Fruit fly (Drosophila melanogaster) whole organism, wandering third instar larva: ENCODE measurements around the gene idc.

Experiments
- HLH106 ChIP-seq: fragments of 200-800 bp; optimal IDR thresholded peaks from 3 replicates; lab custom pipeline; 2019; ENCODE audit warnings: missing biosample characterization, mild to moderate bottlenecking, missing genetic modification characterization, moderate library complexity
- Hr78 ChIP-seq: fragments of >200 bp; optimal IDR thresholded peaks from 2 replicates; lab custom pipeline; 2017; ENCODE audit warnings: missing biosample characterization, missing genetic modification characterization
- OdsH ChIP-seq: fragments of 200-800 bp; sonication (Bioruptor generic); optimal IDR thresholded peaks from 2 replicates; lab custom pipeline; 2016; ENCODE audit warnings: missing biosample characterization, mild to moderate bottlenecking, missing genetic modification characterization
- br ChIP-seq: fragments of 200-800 bp; sonication (Bioruptor generic); optimal IDR thresholded peaks from 2 replicates; lab custom pipeline; 2016; ENCODE audit warnings: missing biosample characterization, missing genetic modification characterization
- psq ChIP-seq: fragments of 200-800 bp; sonication (Bioruptor generic); optimal IDR thresholded peaks from 3 replicates; lab custom pipeline; 2017; ENCODE audit warnings: missing biosample characterization, mild to moderate bottlenecking, missing genetic modification characterization, moderate library complexity
- rgr ChIP-seq: fragments of 200-800 bp; sonication (Bioruptor generic); optimal IDR thresholded peaks from 3 replicates; lab custom pipeline; 2016; ENCODE audit warnings: missing biosample characterization, mild to moderate bottlenecking, missing genetic modification characterization
- woc ChIP-seq: sonication (Bioruptor generic); optimal IDR thresholded peaks from 2 replicates; lab custom pipeline; 2016; ENCODE audit warnings: missing biosample characterization, mild to moderate bottlenecking, missing genetic modification characterization

- no peak for TF ChIP-seq OdsH
- no peak for TF ChIP-seq rgr (GFP tag; lab: Kevin White, UChicago)
- TF ChIP-seq br (GFP tag; lab: Kevin White, UChicago), result no peak
- no peak for TF ChIP-seq woc (GFP tag; lab: Kevin White, UChicago)
- TF ChIP-seq psq (GFP tag; lab: Kevin White, UChicago), result no peak
- no peak for TF ChIP-seq Hr78
- TF ChIP-seq HLH106 (tag; lab: Kevin White, UChicago), result no peak
These were observed 34.8 kb downstream of the idc start for dm6 chr3R:20066435-20066834.
